Fruit fly (Drosophila melanogaster) whole organism, embryonic: ENCODE results near the gene Caf1-55.

Source experiments
- Adf1 ChIP-seq: fragments of 200-800 bp; sonication (Bioruptor generic); IDR thresholded peaks from 2 replicates; pipeline ENCODE4 v1.3.6; 2022; ENCODE audit warnings: missing biosample characterization, missing genetic modification characterization
- CG10267 ChIP-seq: fragments of 200-800 bp; sonication (Bioruptor generic); optimal IDR thresholded peaks from 2 replicates; lab custom pipeline; 2018; ENCODE audit warnings: missing biosample characterization, mild to moderate bottlenecking, missing genetic modification characterization, moderate library complexity
- CG10565 ChIP-seq: fragments of 200-800 bp; sonication (Bioruptor generic); optimal IDR thresholded peaks from 3 replicates; lab custom pipeline; 2016; ENCODE audit warnings: missing biosample characterization, mild to moderate bottlenecking, missing genetic modification characterization
- CG11504 ChIP-seq: fragments of 200-800 bp; sonication (Bioruptor generic); optimal IDR thresholded peaks from 3 replicates; lab custom pipeline; 2019; ENCODE audit warnings: missing biosample characterization, mild to moderate bottlenecking, missing genetic modification characterization, moderate library complexity
- CG12299 ChIP-seq: fragments of 200-800 bp; sonication (Bioruptor generic); optimal IDR thresholded peaks from 2 replicates; lab custom pipeline; 2018; ENCODE audit warnings: missing biosample characterization, mild to moderate bottlenecking, missing genetic modification characterization
- CG15011 ChIP-seq: fragments of 200-800 bp; sonication (Bioruptor generic); optimal IDR thresholded peaks from 3 replicates; lab custom pipeline; 2018; ENCODE audit warnings: missing biosample characterization, mild to moderate bottlenecking, missing genetic modification characterization
- CG1529 ChIP-seq: fragments of 200-800 bp; sonication (Bioruptor generic); optimal IDR thresholded peaks from 3 replicates; lab custom pipeline; 2018; ENCODE audit warnings: missing biosample characterization, missing genetic modification characterization
- CG15601 ChIP-seq: fragments of 200-800 bp; sonication (Bioruptor generic); optimal IDR thresholded peaks from 3 replicates; lab custom pipeline; 2019; ENCODE audit warnings: missing biosample characterization, mild to moderate bottlenecking, missing genetic modification characterization, moderate library complexity
- CG1603 ChIP-seq: fragments of 200-800 bp; sonication (Bioruptor generic); optimal IDR thresholded peaks from 2 replicates; lab custom pipeline; 2019; ENCODE audit warnings: missing biosample characterization, mild to moderate bottlenecking, missing genetic modification characterization, moderate library complexity
- CG2889 ChIP-seq: fragments of 200-800 bp; sonication (Bioruptor generic); IDR thresholded peaks from 3 replicates; pipeline ENCODE4 v1.3.6; 2022; ENCODE audit warnings: missing biosample characterization, missing genetic modification characterization
- CG30403 ChIP-seq: fragments of 200-800 bp; sonication (Bioruptor generic); optimal IDR thresholded peaks from 3 replicates; lab custom pipeline; 2016; ENCODE audit warnings: missing biosample characterization, missing genetic modification characterization
- CG4730 ChIP-seq: fragments of 200-800 bp; sonication (Bioruptor generic); IDR thresholded peaks from 2 replicates; pipeline ENCODE4 v1.3.6; 2022; ENCODE audit warnings: missing biosample characterization, missing genetic modification characterization
- CG5180 ChIP-seq: fragments of 200-800 bp; sonication (Bioruptor generic); optimal IDR thresholded peaks from 3 replicates; lab custom pipeline; 2017; ENCODE audit warnings: missing biosample characterization, missing genetic modification characterization, mild to moderate bottlenecking, moderate library complexity, missing genetic modification reagents
- CG6689 ChIP-seq: fragments of 200-800 bp; sonication (Bioruptor generic); IDR thresholded peaks from 2 replicates; pipeline ENCODE4 v1.3.6; 2022; ENCODE audit warnings: missing biosample characterization, missing genetic modification characterization
- CG8359 ChIP-seq: fragments of 200-800 bp; sonication (Bioruptor generic); optimal IDR thresholded peaks from 2 replicates; lab custom pipeline; 2017; ENCODE audit warnings: missing biosample characterization, mild to moderate bottlenecking, missing genetic modification characterization, borderline replicate concordance
- CG9876 ChIP-seq: fragments of 200-800 bp; sonication (Bioruptor generic); optimal IDR thresholded peaks from 2 replicates; lab custom pipeline; 2016; ENCODE audit warnings: missing biosample characterization, missing genetic modification characterization
- Dfd ChIP-seq, 2 experiments: fragments of >200 bp; optimal IDR thresholded peaks; 2 replicates each; lab custom pipeline; 2017; ENCODE audit warnings: missing biosample characterization in 2 of 2, missing genetic modification characterization in 2 of 2
- Fer3 ChIP-seq: fragments of 200-800 bp; sonication (Bioruptor generic); optimal IDR thresholded peaks from 2 replicates; lab custom pipeline; 2018; ENCODE audit warnings: missing biosample characterization, mild to moderate bottlenecking, missing genetic modification characterization, moderate library complexity
- HHEX ChIP-seq: fragments of 200-800 bp; sonication (Bioruptor generic); optimal IDR thresholded peaks from 3 replicates; lab custom pipeline; 2017; ENCODE audit warnings: missing biosample characterization, mild to moderate bottlenecking, missing genetic modification characterization, missing genetic modification reagents
- HLH54F ChIP-seq: fragments of 200-800 bp; sonication (Bioruptor generic); optimal IDR thresholded peaks from 3 replicates; lab custom pipeline; 2016; ENCODE audit warnings: missing biosample characterization, missing genetic modification characterization
- Lim3 ChIP-seq: fragments of 200-800 bp; sonication (Bioruptor generic); IDR thresholded peaks from 2 replicates; pipeline ENCODE4 v1.3.6; 2022; ENCODE audit warnings: missing biosample characterization, missing genetic modification characterization
- Max ChIP-seq: fragments of 200-800 bp; sonication (Bioruptor generic); optimal IDR thresholded peaks from 2 replicates; lab custom pipeline; 2016; ENCODE audit warnings: missing biosample characterization, mild to moderate bottlenecking, missing genetic modification characterization
- Poxn ChIP-seq: fragments of 200-800 bp; sonication (Bioruptor generic); IDR thresholded peaks from 2 replicates; pipeline ENCODE4 v1.3.6; 2022; ENCODE audit warnings: missing biosample characterization, missing genetic modification characterization
- Spps ChIP-seq: fragments of 200-800 bp; sonication (Bioruptor generic); optimal IDR thresholded peaks from 2 replicates; lab custom pipeline; 2018; ENCODE audit warnings: missing biosample characterization, mild to moderate bottlenecking, missing genetic modification characterization
- ab ChIP-seq: fragments of 200-800 bp; sonication (Bioruptor generic); optimal IDR thresholded peaks from 2 replicates; lab custom pipeline; 2016; ENCODE audit warnings: missing biosample characterization, missing genetic modification characterization
- ac ChIP-seq: fragments of 200-800 bp; sonication (Bioruptor generic); optimal IDR thresholded peaks from 3 replicates; lab custom pipeline; 2017; ENCODE audit warnings: missing biosample characterization, mild to moderate bottlenecking, missing genetic modification characterization
- ash1 ChIP-seq: fragments of 200-800 bp; sonication (Bioruptor generic); optimal IDR thresholded peaks from 2 replicates; lab custom pipeline; 2018; ENCODE audit warnings: missing biosample characterization, mild to moderate bottlenecking, missing genetic modification characterization
- cg ChIP-seq: fragments of 200-800 bp; sonication (Bioruptor generic); optimal IDR thresholded peaks from 3 replicates; lab custom pipeline; 2019; ENCODE audit warnings: missing biosample characterization, mild to moderate bottlenecking, missing genetic modification characterization, moderate library complexity
- dmrt11E ChIP-seq: fragments of 200-800 bp; sonication (Bioruptor generic); optimal IDR thresholded peaks from 3 replicates; lab custom pipeline; 2018; ENCODE audit warnings: missing biosample characterization, mild to moderate bottlenecking, missing genetic modification characterization, moderate library complexity
- gcm ChIP-seq: fragments of 200-800 bp; sonication (Bioruptor generic); optimal IDR thresholded peaks from 2 replicates; lab custom pipeline; 2019; ENCODE audit warnings: missing biosample characterization, mild to moderate bottlenecking, missing genetic modification characterization, moderate library complexity
- ham ChIP-seq: fragments of 200-800 bp; sonication (Bioruptor generic); IDR thresholded peaks from 2 replicates; pipeline ENCODE4 v1.3.6; 2022; ENCODE audit warnings: missing biosample characterization, missing genetic modification characterization
- inv ChIP-seq: fragments of 200-800 bp; sonication (Bioruptor generic); IDR thresholded peaks from 2 replicates; pipeline ENCODE4 v1.3.6; 2022; ENCODE audit warnings: missing biosample characterization, missing genetic modification characterization; ENCODE audit not compliant: partially characterized antibody
- ken ChIP-seq: fragments of 200-800 bp; sonication (Bioruptor generic); IDR thresholded peaks from 3 replicates; pipeline ENCODE4 v1.3.6; 2022; ENCODE audit warnings: missing biosample characterization, missing genetic modification characterization
- lmd ChIP-seq: fragments of 200-800 bp; sonication (Bioruptor generic); IDR thresholded peaks from 2 replicates; pipeline ENCODE4 v1.3.6; 2022; ENCODE audit warnings: missing biosample characterization, missing genetic modification characterization
- luna ChIP-seq: fragments of 200-800 bp; sonication (Bioruptor generic); optimal IDR thresholded peaks from 2 replicates; lab custom pipeline; 2016; ENCODE audit warnings: missing biosample characterization, missing genetic modification characterization
- nau ChIP-seq: fragments of 200-800 bp; sonication (Bioruptor generic); optimal IDR thresholded peaks from 3 replicates; lab custom pipeline; 2017; ENCODE audit warnings: missing biosample characterization, mild to moderate bottlenecking, missing genetic modification characterization, missing genetic modification reagents
- p53 ChIP-seq: fragments of 200-800 bp; sonication (Bioruptor generic); optimal IDR thresholded peaks from 2 replicates; lab custom pipeline; 2016; ENCODE audit warnings: missing biosample characterization, missing genetic modification characterization
- stc ChIP-seq: fragments of 200-800 bp; sonication (Bioruptor generic); IDR thresholded peaks from 2 replicates; pipeline ENCODE4 v1.3.6; 2022; ENCODE audit warnings: missing biosample characterization, missing genetic modification characterization
- stwl ChIP-seq: fragments of 200-800 bp; sonication (Bioruptor generic); optimal IDR thresholded peaks from 3 replicates; lab custom pipeline; 2018; ENCODE audit warnings: missing biosample characterization, mild to moderate bottlenecking, missing genetic modification characterization, moderate library complexity
- tup ChIP-seq: fragments of 200-800 bp; sonication (Bioruptor generic); optimal IDR thresholded peaks from 2 replicates; lab custom pipeline; 2016; ENCODE audit warnings: missing biosample characterization, mild to moderate bottlenecking, missing genetic modification characterization, moderate library complexity
- wek ChIP-seq: fragments of 200-800 bp; sonication (Bioruptor generic); optimal IDR thresholded peaks from 3 replicates; lab custom pipeline; 2018; ENCODE audit warnings: missing biosample characterization, mild to moderate bottlenecking, missing genetic modification characterization, moderate library complexity
- wor ChIP-seq: fragments of 200-800 bp; sonication (Bioruptor generic); IDR thresholded peaks from 2 replicates; pipeline ENCODE4 v1.3.6; 2022; ENCODE audit warnings: missing biosample characterization, missing genetic modification characterization
- zfh2 ChIP-seq: fragments of 200-800 bp; sonication (Bioruptor generic); optimal IDR thresholded peaks from 2 replicates; lab custom pipeline; 2016; ENCODE audit warnings: missing biosample characterization, missing genetic modification characterization

Gene Caf1-55

dm6 chr3R:15265406-15266040 lies 40.1 kb downstream of the Caf1-55 start, which contains the start of gene ATPsynO (continued):
- no peak for TF ChIP-seq Spps (tag; lab: Kevin White, UChicago)
- no peak for TF ChIP-seq Poxn
- TF ChIP-seq HLH54F = no peak
- no peak for TF ChIP-seq CG2889
- no peak for TF ChIP-seq HHEX (GFP tag; lab: Kevin White, UChicago)
- TF ChIP-seq dmrt11E (tag; lab: Kevin White, UChicago) = peak; percentile 26
- TF ChIP-seq CG30403 (GFP tag; lab: Kevin White, UChicago) = peak; percentile 17
- TF ChIP-seq CG5180 (GFP tag; lab: Kevin White, UChicago) = no peak
- no peak for TF ChIP-seq ham
- no peak for TF ChIP-seq CG1529 (GFP tag; lab: Kevin White, UChicago)
- TF ChIP-seq CG10565 (GFP tag; lab: Kevin White, UChicago) = no peak
- no peak for TF ChIP-seq cg (GFP tag; lab: Kevin White, UChicago)
- no peak for TF ChIP-seq lmd (GFP tag; lab: Robert Waterston, UW)
- TF ChIP-seq Dfd (GFP tag; optimal IDR thresholded peaks at IDR 0.05; lab: Kevin White, UChicago) = no peak
- no peak for TF ChIP-seq CG4730 (GFP tag; lab: Robert Waterston, UW)
- peak; percentile 79 for TF ChIP-seq CG1603 (tag; lab: Kevin White, UChicago)
- peak; percentile 8 for TF ChIP-seq Max
- no peak for TF ChIP-seq wek (GFP tag; lab: Kevin White, UChicago)
- peak; percentile 28 for TF ChIP-seq CG15601 (tag; lab: Kevin White, UChicago)
- TF ChIP-seq Adf1 = no peak
- no peak for TF ChIP-seq CG9876 (GFP tag; lab: Kevin White, UChicago)
- no peak for TF ChIP-seq CG11504
- peak; percentile 29 for TF ChIP-seq gcm (GFP tag; lab: Kevin White, UChicago)
- TF ChIP-seq tup (GFP tag; lab: Kevin White, UChicago) = no peak
- TF ChIP-seq p53 = no peak
- no peak for TF ChIP-seq inv (GFP tag; lab: Robert Waterston, UW)
- TF ChIP-seq stwl (tag; lab: Kevin White, UChicago) = peak; percentile 80
- TF ChIP-seq CG15011 (GFP tag; lab: Kevin White, UChicago) = no peak
- no peak for TF ChIP-seq Lim3 (GFP tag; lab: Robert Waterston, UW)
- TF ChIP-seq wor (GFP tag; lab: Robert Waterston, UW) = no peak
- no peak for TF ChIP-seq ken (GFP tag; lab: Robert Waterston, UW)
- no peak for TF ChIP-seq CG12299
- TF ChIP-seq ab (GFP tag; lab: Kevin White, UChicago) = no peak
- no peak for TF ChIP-seq zfh2 (GFP tag; lab: Kevin White, UChicago)
- no peak for TF ChIP-seq ac
- TF ChIP-seq Fer3 = peak; percentile 23
- no peak for TF ChIP-seq luna
- no peak for TF ChIP-seq stc
- TF ChIP-seq CG8359 (GFP tag; lab: Kevin White, UChicago) = no peak
- TF ChIP-seq CG10267 = peak; percentile 75
- TF ChIP-seq CG6689 (GFP tag; lab: Robert Waterston, UW) = no peak
- no peak for TF ChIP-seq ash1 (GFP tag; lab: Kevin White, UChicago)
- no peak for TF ChIP-seq nau (GFP tag; lab: Kevin White, UChicago)
- TF ChIP-seq, all 482 proteins: peak for 109
